Fruit fly (Drosophila melanogaster) whole organism, adult: ENCODE measurements around the gene CG12099.

Experiments
- CG11617 ChIP-seq: fragments of 200-800 bp; sonication (Bioruptor generic); optimal IDR thresholded peaks from 2 replicates; lab custom pipeline; 2017; ENCODE audit warnings: mild to moderate bottlenecking, missing biosample characterization, missing genetic modification reagents, missing genetic modification characterization
- CG12768 ChIP-seq: fragments of 200-800 bp; sonication (Bioruptor generic); optimal IDR thresholded peaks from 2 replicates; lab custom pipeline; 2017; ENCODE audit warnings: missing biosample characterization, missing genetic modification characterization, mild to moderate bottlenecking, moderate library complexity, missing genetic modification reagents
- CG14711 ChIP-seq: fragments of 200-800 bp; sonication (Bioruptor generic); optimal IDR thresholded peaks from 2 replicates; lab custom pipeline; 2018; ENCODE audit warnings: missing biosample characterization, mild to moderate bottlenecking, missing genetic modification characterization, moderate library complexity
- CG1620 ChIP-seq: fragments of 200-800 bp; sonication (Bioruptor generic); optimal IDR thresholded peaks from 2 replicates; lab custom pipeline; 2016; ENCODE audit warnings: missing biosample characterization, missing genetic modification characterization
- CG33017 ChIP-seq: fragments of 200-800 bp; sonication (Bioruptor generic); optimal IDR thresholded peaks from 2 replicates; lab custom pipeline; 2018; ENCODE audit warnings: missing biosample characterization, mild to moderate bottlenecking, missing genetic modification characterization, moderate library complexity
- CG5204 ChIP-seq: fragments of 200-800 bp; sonication (Bioruptor generic); optimal IDR thresholded peaks from 2 replicates; lab custom pipeline; 2016; ENCODE audit warnings: missing biosample characterization, missing genetic modification characterization
- CG7045 ChIP-seq: fragments of 200-800 bp; sonication (Bioruptor generic); optimal IDR thresholded peaks from 2 replicates; lab custom pipeline; 2017; ENCODE audit warnings: missing biosample characterization, mild to moderate bottlenecking, missing genetic modification characterization
- CG7101 ChIP-seq: fragments of 200-800 bp; sonication (Bioruptor generic); optimal IDR thresholded peaks from 2 replicates; lab custom pipeline; 2018; ENCODE audit warnings: missing biosample characterization, mild to moderate bottlenecking, missing genetic modification characterization, moderate library complexity
- Clk ChIP-seq: fragments of 200-800 bp; sonication (Bioruptor generic); optimal IDR thresholded peaks from 2 replicates; lab custom pipeline; 2017; ENCODE audit warnings: missing biosample characterization, missing genetic modification characterization
- Crg-1 ChIP-seq: fragments of 200-800 bp; sonication (Bioruptor generic); optimal IDR thresholded peaks from 2 replicates; lab custom pipeline; 2016; ENCODE audit warnings: missing biosample characterization, missing genetic modification characterization
- Hr96 ChIP-seq: fragments of 200-800 bp; sonication (Bioruptor generic); optimal IDR thresholded peaks from 2 replicates; lab custom pipeline; 2016; ENCODE audit warnings: missing biosample characterization, missing genetic modification characterization
- Mnt ChIP-seq: fragments of 200-800 bp; sonication (Bioruptor generic); optimal IDR thresholded peaks from 2 replicates; lab custom pipeline; 2016; ENCODE audit warnings: missing biosample characterization, mild to moderate bottlenecking, missing genetic modification characterization
- bab1 ChIP-seq: fragments of 200-800 bp; sonication (Bioruptor generic); optimal IDR thresholded peaks from 3 replicates; lab custom pipeline; 2019; ENCODE audit warnings: missing biosample characterization, mild to moderate bottlenecking, missing genetic modification characterization, moderate library complexity
- cic ChIP-seq: fragments of 200-800 bp; sonication (Bioruptor generic); optimal IDR thresholded peaks from 2 replicates; lab custom pipeline; 2017; ENCODE audit warnings: missing biosample characterization, mild to moderate bottlenecking, missing genetic modification characterization, moderate library complexity
- cnc ChIP-seq, 2 experiments: fragments of >200 bp; optimal IDR thresholded peaks; 2 replicates each; lab custom pipeline; 2017
- kay ChIP-seq: fragments of 200-800 bp; sonication (Bioruptor generic); peaks from one replicate; lab custom pipeline; 2016; ENCODE audit warnings: missing biosample characterization, missing genetic modification characterization, borderline replicate concordance
- ovo ChIP-seq: fragments of 200-800 bp; sonication (Bioruptor generic); optimal IDR thresholded peaks from 2 replicates; lab custom pipeline; 2016; ENCODE audit warnings: missing biosample characterization, missing genetic modification characterization
- pad ChIP-seq: fragments of 200-800 bp; sonication (Bioruptor generic); optimal IDR thresholded peaks from 3 replicates; lab custom pipeline; 2017; ENCODE audit warnings: missing biosample characterization, missing genetic modification characterization, mild to moderate bottlenecking, moderate library complexity, missing genetic modification reagents
- tj ChIP-seq: fragments of 200-800 bp; sonication (Bioruptor generic); optimal IDR thresholded peaks from 3 replicates; lab custom pipeline; 2017; ENCODE audit warnings: missing biosample characterization, mild to moderate bottlenecking, missing genetic modification characterization, moderate library complexity
- toe ChIP-seq: fragments of 200-800 bp; sonication (Bioruptor generic); optimal IDR thresholded peaks from 2 replicates; lab custom pipeline; 2016; ENCODE audit warnings: missing biosample characterization, missing genetic modification characterization

The CG12099 gene

dm6 chr3L:1568225-1569161 is 10.2 kb upstream of the CG12099 start, which contains the start of gene CG7879:
Gene CG7879 (minus strand): TSS chr3L:1568608.
- TF ChIP-seq Hr96 (no peak), CG7045 (no peak), CG11617 (GFP tag; lab: Kevin White, UChicago) (peak; percentile 7), bab1 (peak; percentile 53), cic (peak; percentile 98), CG1620 (peak; percentile 28), CG7101 (tag; lab: Kevin White, UChicago) (peak; percentile 24), CG12768 (GFP tag; lab: Kevin White, UChicago) (no peak), Mnt (GFP tag; lab: Kevin White, UChicago) (peak; percentile 20), ovo (GFP tag; lab: Kevin White, UChicago) (peak; percentile 2)

dm6 chr3L:1565092-1565491 is 6.8 kb upstream of the CG12099 start, which contains the start of gene CG12003:
Gene CG12003 (plus strand): TSS chr3L:1565392.
- TF ChIP-seq CG5204 (GFP tag; lab: Kevin White, UChicago) (no peak), CG7045 (no peak), Crg-1 (GFP tag; lab: Kevin White, UChicago) (no peak), CG11617 (GFP tag; lab: Kevin White, UChicago) (no peak)

- TF ChIP-seq CG7045 (no peak), cnc (optimal IDR thresholded peaks at IDR 0.05; lab: Kevin White, UChicago) (no peak), bab1 (no peak), CG12768 (GFP tag; lab: Kevin White, UChicago) (no peak), Clk (GFP tag; lab: Kevin White, UChicago) (no peak), CG33017 (no peak), cic (no peak), CG1620 (no peak), Hr96 (no peak), CG7101 (tag; lab: Kevin White, UChicago) (no peak), Mnt (GFP tag; lab: Kevin White, UChicago) (no peak), CG14711 (tag; lab: Kevin White, UChicago) (no peak), ovo (GFP tag; lab: Kevin White, UChicago) (no peak), kay (no peak)
These were observed 5.1 kb downstream of the CG12099 start, which contains the start of gene Pcyt2 for dm6 chr3L:1553193-1553592. Gene Pcyt2 (plus strand): TSS chr3L:1553493.

dm6 chr3L:1550914-1551313 is 7.4 kb downstream of the CG12099 start:
- TF ChIP-seq CG1620 (no peak), Hr96 (no peak), CG12768 (GFP tag; lab: Kevin White, UChicago) (no peak), CG7045 (no peak), CG14711 (tag; lab: Kevin White, UChicago) (no peak), CG7101 (tag; lab: Kevin White, UChicago) (no peak), ovo (GFP tag; lab: Kevin White, UChicago) (no peak), kay (no peak), Mnt (GFP tag; lab: Kevin White, UChicago) (no peak), cnc (optimal IDR thresholded peaks at IDR 0.05; lab: Kevin White, UChicago) (no peak)

- TF ChIP-seq Crg-1 (GFP tag; lab: Kevin White, UChicago) (no peak), CG11617 (GFP tag; lab: Kevin White, UChicago) (peak; percentile 28), CG12768 (GFP tag; lab: Kevin White, UChicago) (peak; percentile 19), pad (no peak), kay (no peak), CG7045 (no peak), CG33017 (no peak), CG7101 (tag; lab: Kevin White, UChicago) (no peak), Clk (GFP tag; lab: Kevin White, UChicago) (no peak), tj (GFP tag; lab: Kevin White, UChicago) (no peak), Hr96 (no peak), bab1 (no peak), cnc (optimal IDR thresholded peaks at IDR 0.05; lab: Kevin White, UChicago) (no peak), Mnt (GFP tag; lab: Kevin White, UChicago) (peak; percentile 91), cic (peak; percentile 61), CG14711 (tag; lab: Kevin White, UChicago) (no peak), toe (GFP tag; lab: Kevin White, UChicago) (no peak), CG5204 (GFP tag; lab: Kevin White, UChicago) (no peak), ovo (GFP tag; lab: Kevin White, UChicago) (no peak), CG1620 (no peak)
These were observed 8.6 kb downstream of the CG12099 start for dm6 chr3L:1549634-1550071.

dm6 chr3L:1549148-1549547 is 9.1 kb downstream of the CG12099 start:
- TF ChIP-seq tj (GFP tag; lab: Kevin White, UChicago) (no peak), CG33017 (no peak)
